Fruit fly (Drosophila melanogaster): ENCODE data around the gene CG32071.

CG32071 gene

DNA sequence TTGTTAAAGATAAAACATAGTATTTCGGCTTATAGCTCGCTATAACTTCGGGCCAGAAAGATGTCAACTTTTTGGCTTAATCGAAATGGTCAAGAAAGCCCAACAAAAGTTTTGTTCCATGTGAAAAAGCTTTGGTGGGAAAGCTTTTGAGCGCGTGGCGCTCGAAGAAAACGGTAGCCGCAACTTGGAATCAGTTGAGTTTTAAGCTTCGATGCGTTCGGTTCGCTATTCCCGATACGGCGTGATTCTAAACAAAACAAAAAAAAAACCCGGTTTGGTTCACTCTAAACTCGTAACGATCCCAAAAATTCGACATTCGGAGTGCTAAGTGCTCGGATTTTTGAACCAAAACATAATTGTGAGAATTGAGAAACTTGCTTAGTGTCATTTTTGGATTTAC lies 32.2 kb upstream of the CG32071 start, which contains the start of gene IRSp53 (continued):
- TF ChIP-seq ERR (GFP tag; optimal IDR thresholded peaks at IDR 0.05), result no peak

DNA sequence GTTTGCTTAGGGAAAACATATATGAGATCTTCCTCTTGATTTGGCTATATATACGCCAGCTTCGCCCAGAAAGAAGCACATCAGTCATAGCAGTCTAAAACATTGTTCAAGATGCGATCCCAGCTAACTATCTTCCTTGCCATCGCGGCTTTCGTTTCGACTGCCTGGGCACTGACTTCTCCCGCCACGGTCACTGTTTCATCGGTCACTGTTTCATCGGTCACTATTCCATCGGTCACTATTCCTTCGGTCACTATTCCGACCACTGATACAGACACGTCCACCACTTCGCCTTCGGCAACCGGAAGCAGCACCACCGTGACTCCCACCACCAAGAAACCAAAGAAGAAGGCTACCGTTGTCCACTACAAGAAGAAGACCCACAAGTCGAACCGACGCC lies 31.2 kb upstream of the CG32071 start, which contains the start of gene CG14143:
Gene CG14143, plus strand, starts transcription at position 102 of the 400 bp plus-strand sequence.
- TF ChIP-seq CG3995 (GFP tag; optimal IDR thresholded peaks at IDR 0.05), result peak; percentile 91
- TF ChIP-seq zfh1 (GFP tag; IDR thresholded peaks at IDR 0.05), result 0 out of 3 replicates have a peak, but pooled peaks have one; percentile 44
- 0 out of 3 replicates have a peak, but pooled peaks have one; percentile 14 for TF ChIP-seq CG16813 (GFP tag; IDR thresholded peaks at IDR 0.05; ENCODE audit: partially characterized antibody)
- TF ChIP-seq pfk (GFP tag; optimal IDR thresholded peaks at IDR 0.05), result peak; percentile 67
- peak; percentile 24 for TF ChIP-seq Med (GFP tag)
- TF ChIP-seq ro (GFP tag; IDR thresholded peaks at IDR 0.05), result 0 out of 2 replicates have a peak, but pooled peaks have one; percentile 18

dm6 chr3L:11132055-11132454 lies 28.4 kb upstream of the CG32071 start, which contains the start of gene CG32074:
Gene CG32074, minus strand, starts transcription at chr3L:11132322.
- TF ChIP-seq pfk (GFP tag; optimal IDR thresholded peaks at IDR 0.05) (peak; percentile 54), CG31441 (GFP tag; IDR thresholded peaks at IDR 0.05) (0 out of 2 replicates have a peak, but pooled peaks have one; percentile 35), CG3995 (GFP tag; optimal IDR thresholded peaks at IDR 0.05) (peak; percentile 80)

DNA sequence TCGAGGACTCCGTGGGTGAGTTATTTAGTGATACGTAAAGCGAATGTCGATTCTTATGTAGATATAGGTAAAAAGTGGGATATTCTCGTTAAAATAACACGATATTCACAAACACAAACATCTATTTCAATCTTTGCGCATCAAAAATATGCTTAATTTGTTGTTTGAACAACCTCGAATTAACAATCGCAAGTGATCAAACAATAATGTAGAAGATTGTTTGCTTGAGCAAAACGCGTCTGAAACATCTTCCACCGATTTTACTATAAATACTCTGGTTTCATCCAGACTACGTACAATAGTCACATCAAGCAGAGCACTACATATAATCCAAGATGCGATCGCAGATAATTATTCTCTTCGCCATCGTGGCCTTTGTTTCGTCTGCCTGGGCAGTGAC lies 26.9 kb upstream of the CG32071 start, which contains the start of gene nol:
Gene nol, plus strand, starts transcription at position 301 of the 400 bp plus-strand sequence.
- TF ChIP-seq Lpt (GFP tag; optimal IDR thresholded peaks at IDR 0.05), result no peak
- no peak for TF ChIP-seq CG16815 (GFP tag; optimal IDR thresholded peaks at IDR 0.05)
- no peak for TF ChIP-seq Sry-δ (GFP tag; optimal IDR thresholded peaks at IDR 0.05)
- TF ChIP-seq CG4360 (GFP tag; IDR thresholded peaks at IDR 0.05), result no peak
- no peak for TF ChIP-seq sr (GFP tag; IDR thresholded peaks at IDR 0.05)
- no peak for TF ChIP-seq Ravus (GFP tag; IDR thresholded peaks at IDR 0.05)
- TF ChIP-seq BtbVII (GFP tag; optimal IDR thresholded peaks at IDR 0.05), result no peak
- TF ChIP-seq so (GFP tag; IDR thresholded peaks at IDR 0.05), result no peak
- no peak for TF ChIP-seq pan (optimal IDR thresholded peaks at IDR 0.05)
- no peak for TF ChIP-seq pan (GFP tag; optimal IDR thresholded peaks at IDR 0.05 in 1 of 2, IDR thresholded peaks at IDR 0.05 in 1 of 2)
- no peak for TF ChIP-seq CTCF (GFP tag; optimal IDR thresholded peaks at IDR 0.05)
- no peak for TF ChIP-seq CoRest (tag; optimal IDR thresholded peaks at IDR 0.05)
- TF ChIP-seq chif (GFP tag; optimal IDR thresholded peaks at IDR 0.05), result no peak
- no peak for TF ChIP-seq repo (GFP tag; optimal IDR thresholded peaks at IDR 0.05)
- no peak for TF ChIP-seq hb (GFP tag; IDR thresholded peaks at IDR 0.05; ENCODE audit: partially characterized antibody)
- no peak for TF ChIP-seq CG10267 (tag; optimal IDR thresholded peaks at IDR 0.05)

DNA sequence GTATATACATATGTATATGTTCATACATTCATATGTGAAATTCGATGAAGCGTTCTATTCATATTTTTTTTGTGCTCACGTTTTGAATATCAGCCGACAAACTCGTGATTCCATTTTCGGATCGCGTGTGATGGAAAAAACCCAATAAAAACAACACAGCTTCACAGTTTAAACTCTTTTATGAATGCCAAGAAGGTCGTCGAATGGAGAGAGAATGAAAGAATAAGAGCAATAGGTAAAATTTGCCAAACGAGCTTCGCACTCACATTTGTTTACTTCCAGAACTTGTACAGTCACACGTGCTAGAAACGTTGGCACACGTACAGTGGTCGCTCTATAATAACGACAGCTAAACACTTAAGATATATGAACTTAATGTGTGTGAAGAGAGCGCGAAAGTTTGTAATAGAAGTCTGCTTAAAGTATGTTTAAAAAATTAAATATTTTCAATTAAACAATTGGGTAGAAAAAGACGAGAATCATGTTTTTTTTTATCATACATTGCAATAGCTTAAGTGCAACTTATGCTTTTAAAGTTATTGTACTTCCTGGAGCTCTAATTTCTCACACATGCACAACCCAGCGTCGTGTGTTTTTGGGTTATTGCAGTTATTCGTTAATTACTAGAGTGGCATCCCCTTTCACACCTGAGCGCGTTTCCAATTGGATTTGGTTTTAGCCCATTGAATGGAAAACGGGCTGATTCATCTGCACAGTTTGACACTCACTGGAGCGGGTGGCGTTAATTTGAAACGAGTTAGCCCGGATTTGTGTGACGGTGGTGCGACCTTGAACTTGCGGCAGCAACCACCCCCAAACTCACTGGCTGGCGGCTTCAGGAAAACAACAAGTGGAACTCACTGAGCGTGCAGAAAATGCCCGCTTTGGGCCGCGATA lies 22.2 kb upstream of the CG32071 start:
- TF ChIP-seq YL-1 (GFP tag; optimal IDR thresholded peaks at IDR 0.05) (no peak), Taf1 (GFP tag; IDR thresholded peaks at IDR 0.05) (0 out of 2 replicates have a peak, but pooled peaks have one; percentile 20), CG9876 (GFP tag; optimal IDR thresholded peaks at IDR 0.05) (no peak), Dref (GFP tag; IDR thresholded peaks at IDR 0.05) (no peak), caup (GFP tag; optimal IDR thresholded peaks at IDR 0.05; ENCODE audit: severe bottlenecking) (peak; percentile 22), Abd-B (GFP tag; optimal IDR thresholded peaks at IDR 0.05) (no peak), CG3407 (GFP tag; optimal IDR thresholded peaks at IDR 0.05) (no peak), CG5953 (GFP tag; IDR thresholded peaks at IDR 0.05) (no peak), C15 (GFP tag; IDR thresholded peaks at IDR 0.05) (no peak), NK7.1 (GFP tag; optimal IDR thresholded peaks at IDR 0.05) (no peak), onecut (GFP tag; IDR thresholded peaks at IDR 0.05) (no peak), wdn (GFP tag; IDR thresholded peaks at IDR 0.05) (no peak), Xrp1 (GFP tag; IDR thresholded peaks at IDR 0.05) (0 out of 2 replicates have a peak, but pooled peaks have one; percentile 11), MBD-R2 (GFP tag; IDR thresholded peaks at IDR 0.05) (no peak), gt (GFP tag; IDR thresholded peaks at IDR 0.05) (no peak), CG10979 (tag; optimal IDR thresholded peaks at IDR 0.05) (peak; percentile 10), Med (GFP tag) (peak; percentile 79), Ets97D (GFP tag; optimal IDR thresholded peaks at IDR 0.05) (no peak), MESR4 (GFP tag; optimal IDR thresholded peaks at IDR 0.05) (no peak), fd96Cb (tag; optimal IDR thresholded peaks at IDR 0.05) (no peak), CG6272 (GFP tag; IDR thresholded peaks at IDR 0.05) (no peak)

All from whole organism, embryonic.